Worm (Caenorhabditis elegans) whole organism, L3 larva: Measurements from ENCODE around the gene rtfo-1.

Experiments used
- R02D3.7 ChIP-seq: fragments of 150-350 bp; optimal IDR thresholded peaks from 2 replicates; lab custom pipeline; 2014; ENCODE audit warnings: missing biosample characterization, missing genetic modification characterization
- ZK546.5 ChIP-seq: sonication (generic microtip); optimal IDR thresholded peaks from 2 replicates; lab custom pipeline; 2017; ENCODE audit warnings: missing biosample characterization, missing genetic modification characterization
- ama-1 ChIP-seq: fragments of 150-350 bp; optimal IDR thresholded peaks from 2 replicates; lab custom pipeline; 2018
- ceh-16 ChIP-seq: sonication (generic microtip); optimal IDR thresholded peaks from 2 replicates; lab custom pipeline; 2017; ENCODE audit warnings: missing biosample characterization, missing genetic modification characterization
- ceh-28 ChIP-seq: fragments of 150-350 bp; optimal IDR thresholded peaks from 2 replicates; lab custom pipeline; 2014; ENCODE audit warnings: missing biosample characterization, missing genetic modification reagents, missing genetic modification characterization
- ceh-9 ChIP-seq: sonication (generic microtip); optimal IDR thresholded peaks from 2 replicates; lab custom pipeline; 2018; ENCODE audit warnings: missing biosample characterization, missing genetic modification characterization
- egl-5 ChIP-seq: fragments of 150-350 bp; optimal IDR thresholded peaks from 2 replicates; lab custom pipeline; 2017; ENCODE audit warnings: missing biosample characterization, missing genetic modification reagents, missing genetic modification characterization, inconsistent platforms
- elt-2 ChIP-seq: sonication (generic microtip); optimal IDR thresholded peaks from 2 replicates; lab custom pipeline; 2016; ENCODE audit warnings: missing genetic modification reagents, mild to moderate bottlenecking, missing genetic modification characterization, missing compliant biosample characterization
- elt-3 ChIP-seq, 3 experiments: fragments of 150-350 bp in 1 of 3; sonication (generic microtip) in 2 of 3; optimal IDR thresholded peaks; 2 replicates in 2 of 3; 4 replicates in 1 of 3; lab custom pipeline; 2014 to 2017; ENCODE audit warnings: missing biosample characterization in 3 of 3, missing genetic modification characterization in 3 of 3
- eor-1 ChIP-seq, 2 experiments: fragments of 150-350 bp; optimal IDR thresholded peaks; 2 replicates each; lab custom pipeline; 2014 to 2018; ENCODE audit warnings: missing biosample characterization in 2 of 2, missing genetic modification characterization in 2 of 2
- fkh-10 ChIP-seq: sonication (generic microtip); optimal IDR thresholded peaks from 2 replicates; lab custom pipeline; 2017; ENCODE audit warnings: missing biosample characterization, missing genetic modification reagents, missing genetic modification characterization
- fos-1 ChIP-seq: fragments of 150-350 bp; optimal IDR thresholded peaks from 2 replicates; lab custom pipeline; 2014; ENCODE audit warnings: missing biosample characterization, missing genetic modification characterization
- hmg-11 ChIP-seq: sonication (generic microtip); optimal IDR thresholded peaks from 2 replicates; lab custom pipeline; 2016; ENCODE audit warnings: missing genetic modification characterization, missing compliant biosample characterization
- lin-15B ChIP-seq: fragments of 150-350 bp; optimal IDR thresholded peaks from 2 replicates; lab custom pipeline; 2014; ENCODE audit warnings: missing biosample characterization, missing genetic modification characterization
- lsy-12 ChIP-seq: sonication (generic microtip); optimal IDR thresholded peaks from 2 replicates; lab custom pipeline; 2016; ENCODE audit warnings: mild to moderate bottlenecking, missing genetic modification characterization, missing compliant biosample characterization
- mdl-1 ChIP-seq: fragments of 150-350 bp; optimal IDR thresholded peaks from 2 replicates; lab custom pipeline; 2014; ENCODE audit warnings: missing biosample characterization, missing genetic modification characterization
- mml-1 ChIP-seq: fragments of 150-350 bp; sonication (generic microtip); optimal IDR thresholded peaks from 3 replicates; lab custom pipeline; 2014; ENCODE audit warnings: missing biosample characterization, missing genetic modification characterization
- nfya-1 ChIP-seq: sonication (generic microtip); optimal IDR thresholded peaks from 2 replicates; lab custom pipeline; 2017; ENCODE audit warnings: missing genetic modification characterization, mild to moderate bottlenecking, missing compliant biosample characterization, antibody characterized with exemption, moderate library complexity; ENCODE audit not compliant: insufficient read depth
- nhr-11 ChIP-seq: fragments of 150-350 bp; optimal IDR thresholded peaks from 2 replicates; lab custom pipeline; 2014; ENCODE audit warnings: missing biosample characterization, missing genetic modification characterization
- nhr-12 ChIP-seq: fragments of 150-350 bp; optimal IDR thresholded peaks from 2 replicates; lab custom pipeline; 2014; ENCODE audit warnings: missing biosample characterization, missing genetic modification characterization
- nhr-23 ChIP-seq: fragments of 150-350 bp; optimal IDR thresholded peaks from 2 replicates; lab custom pipeline; 2014; ENCODE audit warnings: missing biosample characterization, missing genetic modification reagents, missing genetic modification characterization
- nhr-237 ChIP-seq: fragments of 150-350 bp; optimal IDR thresholded peaks from 2 replicates; lab custom pipeline; 2014; ENCODE audit warnings: missing biosample characterization, missing genetic modification characterization
- nhr-25 ChIP-seq: sonication (generic microtip); optimal IDR thresholded peaks from 2 replicates; lab custom pipeline; 2017; ENCODE audit warnings: missing biosample characterization, missing genetic modification characterization
- nhr-28 ChIP-seq: fragments of 150-350 bp; optimal IDR thresholded peaks from 2 replicates; lab custom pipeline; 2014; ENCODE audit warnings: missing biosample characterization, missing genetic modification characterization
- nhr-43 ChIP-seq: sonication (generic microtip); optimal IDR thresholded peaks from 2 replicates; lab custom pipeline; 2016; ENCODE audit warnings: mild to moderate bottlenecking, missing genetic modification characterization, missing compliant biosample characterization; ENCODE audit not compliant: poor library complexity, severe bottlenecking
- nhr-67 ChIP-seq: fragments of 150-350 bp; optimal IDR thresholded peaks from 2 replicates; lab custom pipeline; 2014; ENCODE audit warnings: missing biosample characterization, missing genetic modification characterization
- nhr-76 ChIP-seq: fragments of 150-350 bp; sonication (generic microtip); optimal IDR thresholded peaks from 5 replicates; lab custom pipeline; 2014; ENCODE audit warnings: missing biosample characterization, missing genetic modification characterization
- nhr-77 ChIP-seq: fragments of 150-350 bp; optimal IDR thresholded peaks from 2 replicates; lab custom pipeline; 2014; ENCODE audit warnings: missing biosample characterization, missing genetic modification characterization
- pqm-1 ChIP-seq: fragments of 150-350 bp; optimal IDR thresholded peaks from 2 replicates; lab custom pipeline; 2017; ENCODE audit warnings: missing biosample characterization, missing genetic modification characterization, inconsistent platforms
- sea-2 ChIP-seq: fragments of 150-350 bp; sonication (generic microtip); optimal IDR thresholded peaks from 4 replicates; lab custom pipeline; 2014; ENCODE audit warnings: missing biosample characterization, missing genetic modification reagents, missing genetic modification characterization
- skn-1 ChIP-seq: fragments of 150-350 bp; optimal IDR thresholded peaks from 2 replicates; lab custom pipeline; 2014; ENCODE audit warnings: missing biosample characterization, missing genetic modification characterization
- snpc-4 ChIP-seq: fragments of 150-350 bp; optimal IDR thresholded peaks from 2 replicates; lab custom pipeline; 2014; ENCODE audit warnings: missing biosample characterization, missing genetic modification characterization
- tbx-2 ChIP-seq: sonication (generic microtip); optimal IDR thresholded peaks from 2 replicates; lab custom pipeline; 2016; ENCODE audit warnings: mild to moderate bottlenecking, missing genetic modification characterization, missing compliant biosample characterization
- unc-39 ChIP-seq: sonication (generic microtip); optimal IDR thresholded peaks from 4 replicates; lab custom pipeline; 2017; ENCODE audit warnings: missing biosample characterization, missing genetic modification characterization
- unc-62 ChIP-seq: fragments of 150-350 bp; sonication (generic microtip); optimal IDR thresholded peaks from 4 replicates; lab custom pipeline; 2014; ENCODE audit warnings: missing biosample characterization, missing genetic modification reagents, missing genetic modification characterization
- zag-1 ChIP-seq: fragments of 150-350 bp; optimal IDR thresholded peaks from 2 replicates; lab custom pipeline; 2014; ENCODE audit warnings: missing biosample characterization, missing genetic modification characterization
- ztf-4 ChIP-seq: fragments of 150-350 bp; optimal IDR thresholded peaks from 2 replicates; lab custom pipeline; 2014; ENCODE audit warnings: missing biosample characterization, missing genetic modification characterization

The rtfo-1 gene

DNA sequence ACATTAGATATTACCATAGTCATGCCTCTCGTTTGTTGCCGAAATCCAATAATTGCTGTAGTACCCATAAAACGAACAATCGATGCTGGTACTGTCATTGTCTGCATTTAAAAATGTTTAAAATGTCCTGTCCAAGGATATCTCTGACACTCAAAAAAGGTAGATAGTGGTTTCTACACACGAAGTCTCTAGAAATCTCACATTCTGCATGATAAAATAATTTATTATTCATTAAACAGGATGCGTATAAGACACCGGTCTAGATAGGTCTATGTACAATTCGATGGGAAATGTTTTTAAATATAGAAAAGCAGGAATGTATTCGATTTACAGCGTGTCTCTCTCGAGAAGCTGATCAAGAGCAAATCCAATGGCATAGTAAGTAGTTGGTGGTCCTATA lies 42.8 kb downstream of the rtfo-1 start, which contains the start of gene C50F4.12:
C50F4.12 (minus strand) TSS at position 101 of the 400 bp plus-strand sequence.
- no peak for TF ChIP-seq nhr-12 (tag; lab: Kevin White, UChicago)
- no peak for TF ChIP-seq mdl-1
- no peak for TF ChIP-seq nhr-237 (tag; lab: Kevin White, UChicago)
- no peak for TF ChIP-seq fkh-10 (GFP tag; lab: Kevin White, UChicago)
- TF ChIP-seq elt-3 (tag; optimal IDR thresholded peaks at IDR 0.05; lab: Kevin White, UChicago), result no peak
- TF ChIP-seq nhr-77 (tag; lab: Kevin White, UChicago), result no peak
- no peak for TF ChIP-seq ztf-4 (tag; lab: Kevin White, UChicago)
- TF ChIP-seq fos-1 (tag; lab: Kevin White, UChicago), result no peak
- no peak for TF ChIP-seq unc-39
- TF ChIP-seq skn-1, result no peak
- no peak for TF ChIP-seq sea-2 (GFP tag; lab: Kevin White, UChicago)
- TF ChIP-seq nfya-1 (tag; lab: Kevin White, UChicago), result no peak
- TF ChIP-seq ceh-16 (tag; lab: Kevin White, UChicago), result no peak

DNA sequence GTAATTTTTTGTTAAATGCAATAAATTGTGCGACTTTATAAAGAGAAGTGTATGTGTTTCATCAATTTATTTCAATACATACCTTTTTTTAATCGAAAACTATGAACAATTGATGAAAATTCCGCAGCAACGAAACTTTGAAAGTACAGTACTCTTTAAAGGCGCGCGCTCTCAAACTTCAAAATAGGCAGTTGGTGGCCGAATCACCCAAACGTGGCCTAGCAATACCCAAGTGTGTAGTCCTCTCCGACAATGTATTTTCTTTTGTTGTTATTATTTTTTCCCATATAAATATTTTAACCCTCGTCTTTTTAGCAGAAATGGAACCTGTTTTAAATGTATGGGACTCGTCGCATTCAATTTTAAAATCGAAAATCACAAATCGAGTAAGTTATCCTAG lies 45.9 kb downstream of the rtfo-1 start, which contains the start of gene C50F4.4:
C50F4.4 (plus strand) TSS at position 267 of the 400 bp plus-strand sequence.
- peak; percentile 49 for TF ChIP-seq snpc-4 (tag; lab: Kevin White, UChicago)
- TF ChIP-seq ZK546.5, result no peak
- no peak for TF ChIP-seq nhr-12 (tag; lab: Kevin White, UChicago)
- no peak for TF ChIP-seq ceh-16 (tag; lab: Kevin White, UChicago)
- no peak for TF ChIP-seq fos-1 (tag; lab: Kevin White, UChicago)
- TF ChIP-seq elt-3 (tag; optimal IDR thresholded peaks at IDR 0.05; lab: Kevin White, UChicago), result no peak
- no peak for TF ChIP-seq nhr-11
- no peak for TF ChIP-seq ceh-28
- TF ChIP-seq tbx-2, result no peak
- TF ChIP-seq hmg-11 (tag; lab: Kevin White, UChicago), result no peak
- peak; percentile 28 for TF ChIP-seq lin-15B (tag; lab: Kevin White, UChicago)
- peak; percentile 30 for TF ChIP-seq nhr-43
- TF ChIP-seq ceh-9, result no peak
- no peak for TF ChIP-seq nhr-28
- TF ChIP-seq elt-2, result peak; percentile 6
- no peak for TF ChIP-seq ama-1 (lab: Kevin White, UChicago)
- no peak for TF ChIP-seq unc-39
- TF ChIP-seq unc-62 (GFP tag; lab: Kevin White, UChicago), result no peak
- no peak for TF ChIP-seq mml-1

DNA sequence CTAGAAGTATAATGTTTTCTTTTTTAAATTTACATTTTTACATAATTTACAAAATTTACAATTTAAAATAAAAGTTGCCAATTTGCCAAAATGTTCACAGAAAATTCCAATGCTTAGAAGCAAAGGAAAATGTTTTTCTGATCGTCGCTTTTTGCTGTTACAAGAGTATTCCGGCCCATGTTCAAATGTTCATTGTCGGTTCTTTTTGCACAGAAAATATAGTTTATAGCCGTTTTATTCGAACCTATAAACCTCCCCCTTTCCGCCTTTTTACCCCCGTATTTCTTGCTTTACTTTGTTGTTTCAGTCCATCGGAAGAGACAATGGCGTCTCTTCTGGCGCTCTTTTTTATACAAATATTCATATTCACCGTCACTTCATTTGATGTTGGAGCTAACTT lies 47.8 kb downstream of the rtfo-1 start, which contains the start of gene tag-329:
tag-329 (plus strand) TSS at position 301 of the 400 bp plus-strand sequence.
- TF ChIP-seq pqm-1 (tag; lab: Kevin White, UChicago), result no peak
- TF ChIP-seq mml-1, result no peak
- TF ChIP-seq lsy-12 (tag; lab: Kevin White, UChicago), result no peak
- no peak for TF ChIP-seq unc-39
- no peak for TF ChIP-seq unc-62 (GFP tag; lab: Kevin White, UChicago)
- no peak for TF ChIP-seq nfya-1 (tag; lab: Kevin White, UChicago)
- TF ChIP-seq nhr-67 (tag; lab: Kevin White, UChicago), result no peak
- no peak for TF ChIP-seq eor-1 (tag; optimal IDR thresholded peaks at IDR 0.05; lab: Kevin White, UChicago)
- no peak for TF ChIP-seq elt-2
- no peak for TF ChIP-seq skn-1
- TF ChIP-seq ceh-9, result no peak
- TF ChIP-seq egl-5 (tag; lab: Kevin White, UChicago), result no peak
- TF ChIP-seq ZK546.5, result no peak
- no peak for TF ChIP-seq nhr-237 (tag; lab: Kevin White, UChicago)
- no peak for TF ChIP-seq R02D3.7 (tag; lab: Kevin White, UChicago)
- TF ChIP-seq nhr-76 (tag; lab: Kevin White, UChicago), result no peak
- no peak for TF ChIP-seq nhr-25 (tag; lab: Kevin White, UChicago)

DNA sequence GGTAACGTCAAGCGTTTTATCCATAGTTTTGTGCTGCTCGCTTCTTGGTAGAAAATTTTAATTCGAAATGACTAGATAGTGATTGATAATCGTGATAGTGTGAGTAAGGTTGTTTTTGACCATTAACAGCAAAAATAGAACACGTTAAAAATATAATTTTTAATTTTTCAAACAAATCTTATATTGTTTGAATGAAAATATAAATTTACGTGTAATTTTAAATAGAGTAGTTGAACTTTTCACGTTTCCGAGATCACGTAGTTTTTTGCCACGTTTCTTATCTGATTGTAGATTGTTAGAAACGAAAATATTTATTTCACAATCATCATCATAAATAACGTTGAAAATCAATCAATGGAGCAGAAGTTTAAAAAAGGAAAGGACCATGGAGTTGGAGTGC lies 51.0 kb downstream of the rtfo-1 start, which contains the start of the genes C50F4.10 and pfk-1.2:
C50F4.10 (minus strand) TSS at position 101 of the 400 bp plus-strand sequence.
pfk-1.2 (plus strand) TSS at position 325 of the 400 bp plus-strand sequence.
- TF ChIP-seq nhr-237 (tag; lab: Kevin White, UChicago) (no peak), elt-3 (tag; optimal IDR thresholded peaks at IDR 0.05; lab: Kevin White, UChicago) (no peak), zag-1 (no peak), nhr-76 (tag; lab: Kevin White, UChicago) (no peak), nhr-23 (tag; lab: Kevin White, UChicago) (no peak), tbx-2 (no peak), skn-1 (no peak), lin-15B (tag; lab: Kevin White, UChicago) (no peak), egl-5 (tag; lab: Kevin White, UChicago) (no peak), ZK546.5 (no peak)
- TF ChIP-seq, all 47 proteins: peak for 0
